Fruit fly (Drosophila melanogaster) whole organism, prepupa: ENCODE results near the gene GC2.

Experiments used
- CG11762 ChIP-seq: fragments of 200-800 bp; sonication (Bioruptor generic); optimal IDR thresholded peaks from 3 replicates; lab custom pipeline; 2016; ENCODE audit warnings: missing biosample characterization, missing genetic modification characterization; ENCODE audit not compliant: insufficient read depth
- CG4318 ChIP-seq: fragments of 200-800 bp; sonication (Bioruptor generic); optimal IDR thresholded peaks from 3 replicates; lab custom pipeline; 2017; ENCODE audit warnings: missing biosample characterization, mild to moderate bottlenecking, missing genetic modification characterization
- Gug ChIP-seq: fragments of 200-800 bp; sonication (Bioruptor generic); IDR thresholded peaks from 2 replicates; pipeline ENCODE4 v1.3.6; 2022; ENCODE audit warnings: missing biosample characterization, missing genetic modification characterization
- Hr38 ChIP-seq: sonication (Bioruptor generic); optimal IDR thresholded peaks from 2 replicates; lab custom pipeline; 2016; ENCODE audit warnings: missing biosample characterization, missing genetic modification characterization
- eg ChIP-seq: fragments of 200-800 bp; sonication (Bioruptor generic); IDR thresholded peaks from 3 replicates; pipeline ENCODE4 v1.3.6; 2022; ENCODE audit warnings: missing biosample characterization, missing genetic modification characterization
- fd59A ChIP-seq: fragments of 200-800 bp; sonication (Bioruptor generic); optimal IDR thresholded peaks from 2 replicates; lab custom pipeline; 2017; ENCODE audit warnings: missing biosample characterization, mild to moderate bottlenecking, missing genetic modification characterization, missing genetic modification reagents
- ss ChIP-seq, 2 experiments: fragments of 200-800 bp; sonication (Bioruptor generic); optimal IDR thresholded peaks; 2 replicates in 1 of 2; 3 replicates in 1 of 2; lab custom pipeline; 2017 to 2018; ENCODE audit warnings: mild to moderate bottlenecking in 2 of 2, missing biosample characterization in 2 of 2, missing genetic modification characterization in 2 of 2, moderate library complexity in 1 of 2
- svp ChIP-seq: fragments of 200-800 bp; sonication (Bioruptor generic); peaks from one replicate; lab custom pipeline; 2016; ENCODE audit warnings: missing biosample characterization, missing genetic modification characterization
- topi ChIP-seq: fragments of 200-800 bp; sonication (Bioruptor generic); optimal IDR thresholded peaks from 3 replicates; lab custom pipeline; 2016; ENCODE audit warnings: missing biosample characterization, missing genetic modification characterization

- TF ChIP-seq ss (GFP tag; optimal IDR thresholded peaks at IDR 0.05; lab: Kevin White, UChicago) (no peak), eg (GFP tag; lab: Robert Waterston, UW) (no peak), Hr38 (GFP tag; lab: Kevin White, UChicago) (no peak), CG11762 (GFP tag; lab: Kevin White, UChicago) (no peak), fd59A (GFP tag; lab: Kevin White, UChicago) (no peak), svp (GFP tag; lab: Kevin White, UChicago) (no peak), Gug (GFP tag; lab: Robert Waterston, UW) (no peak), CG4318 (no peak), topi (no peak)
Observed at dm6 chr3R:12020987-12021386, 49.5 kb downstream of the GC2 start.
